Worm (Caenorhabditis elegans): ENCODE data around the gene cpg-24.

- TF ChIP-seq ama-1 (optimal IDR thresholded peaks at IDR 0.05) (no peak), flt-1 (GFP tag; IDR thresholded peaks at IDR 0.05) (no peak)
Observed at ce11 chrIV:1623712-1624111, 8.0 kb upstream of the cpg-24 start, which contains the start of gene nhr-87.
